Worm (Caenorhabditis elegans): ENCODE results near the gene nhr-210.

nhr-210 gene

DNA sequence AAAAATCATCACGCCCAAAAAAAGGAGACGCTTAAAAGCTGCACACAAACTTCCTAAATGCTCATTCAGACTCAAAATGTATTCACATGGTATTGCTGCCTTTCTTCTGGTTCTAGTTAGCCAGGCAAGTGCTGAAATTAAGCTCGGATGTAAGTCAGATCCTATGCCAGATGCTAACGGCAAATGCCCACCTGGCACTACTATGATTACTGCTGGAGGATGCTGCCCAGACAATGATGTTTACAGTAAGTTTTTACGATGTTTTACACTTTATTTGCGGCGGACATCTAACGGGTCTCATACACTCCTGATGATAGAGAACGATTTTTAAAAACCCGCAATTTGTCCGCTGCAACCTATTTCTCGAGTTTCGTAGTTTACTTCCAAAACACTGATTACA is 17.2 kb upstream of the nhr-210 start, which contains the start of gene C14C6.5:
Gene C14C6.5 (plus strand): TSS at position 58 of the 400 bp plus-strand sequence.
- TF ChIP-seq nhr-11 (tag; optimal IDR thresholded peaks at IDR 0.05) (no peak), sea-2 (GFP tag; optimal IDR thresholded peaks at IDR 0.05) (no peak), nhr-67 (tag; optimal IDR thresholded peaks at IDR 0.05) (no peak), tbx-2 (tag; optimal IDR thresholded peaks at IDR 0.05) (no peak)

DNA sequence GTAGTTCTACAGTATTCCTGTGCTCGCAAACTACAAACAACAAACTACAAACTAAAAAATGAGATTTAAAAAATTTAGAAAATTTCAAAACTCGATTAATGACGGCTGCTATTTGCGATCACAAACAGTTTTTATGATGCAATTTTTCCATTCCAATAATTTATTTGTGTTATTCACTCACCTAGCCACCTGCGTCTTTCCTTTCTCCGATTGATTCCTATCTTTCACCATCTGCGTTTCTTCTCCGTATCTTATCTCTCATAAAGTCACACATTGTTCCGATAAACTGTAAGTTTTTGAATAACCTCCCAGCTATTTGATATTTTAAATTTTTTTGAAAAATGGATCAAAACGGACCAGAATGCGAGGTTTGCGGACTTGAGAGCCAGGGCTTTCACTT is 14.8 kb upstream of the nhr-210 start, which contains the start of gene nhr-132:
Gene nhr-132 (plus strand): TSS at position 271 of the 400 bp plus-strand sequence.
- TF ChIP-seq fkh-2 (tag; optimal IDR thresholded peaks at IDR 0.05) (no peak), elt-2 (tag; optimal IDR thresholded peaks at IDR 0.05) (peak; percentile 60), nhr-23 (tag; optimal IDR thresholded peaks at IDR 0.05) (peak; percentile 27), eor-1 (tag; optimal IDR thresholded peaks at IDR 0.05) (no peak), unc-62 (GFP tag; optimal IDR thresholded peaks at IDR 0.05) (no peak), pqm-1 (tag; optimal IDR thresholded peaks at IDR 0.05) (peak; percentile 73), hmg-11 (tag; optimal IDR thresholded peaks at IDR 0.05) (peak; percentile 18), egl-5 (tag; optimal IDR thresholded peaks at IDR 0.05) (peak; percentile 14), skn-1 (tag; optimal IDR thresholded peaks at IDR 0.05) (no peak), elt-1 (tag; optimal IDR thresholded peaks at IDR 0.05) (no peak), daf-12 (tag; optimal IDR thresholded peaks at IDR 0.05) (no peak), fos-1 (tag; optimal IDR thresholded peaks at IDR 0.05) (no peak), nhr-25 (tag; optimal IDR thresholded peaks at IDR 0.05) (peak; percentile 28), ceh-28 (tag; optimal IDR thresholded peaks at IDR 0.05) (peak; percentile 53), elt-3 (tag; optimal IDR thresholded peaks at IDR 0.05) (peak in 1 of 3 experiments; percentile 58)

DNA sequence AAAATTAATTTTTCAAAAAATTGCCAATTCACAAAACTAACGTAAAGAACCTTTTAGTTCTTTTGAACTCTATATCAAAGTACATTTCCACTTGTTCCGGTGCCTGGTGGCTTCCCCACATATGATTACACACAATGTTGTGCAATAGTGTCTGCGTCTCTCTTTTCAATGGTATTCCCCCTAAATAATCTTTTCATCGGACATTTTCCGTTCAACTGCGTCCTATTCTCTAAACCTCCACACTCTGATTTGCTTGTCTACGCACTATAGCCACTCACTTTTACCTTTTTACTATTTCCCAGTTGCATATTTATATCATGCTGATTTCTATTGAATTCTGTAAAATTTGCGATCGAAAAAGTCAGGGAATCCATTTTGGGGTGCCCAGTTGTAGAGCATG is 12.7 kb upstream of the nhr-210 start, which contains the start of gene nhr-58:
Gene nhr-58 (plus strand): TSS at position 214 of the 400 bp plus-strand sequence.
- TF ChIP-seq mdl-1 (tag; optimal IDR thresholded peaks at IDR 0.05) (peak; percentile 49), lin-15B (tag; optimal IDR thresholded peaks at IDR 0.05) (no peak), jun-1 (tag; optimal IDR thresholded peaks at IDR 0.05) (peak; percentile 85), nhr-25 (tag; optimal IDR thresholded peaks at IDR 0.05) (peak; percentile 56), ztf-11 (tag; optimal IDR thresholded peaks at IDR 0.05) (no peak), nhr-237 (tag; optimal IDR thresholded peaks at IDR 0.05) (no peak), elt-1 (tag; optimal IDR thresholded peaks at IDR 0.05) (peak; percentile 43), fkh-2 (tag; optimal IDR thresholded peaks at IDR 0.05) (no peak), snpc-4 (tag; optimal IDR thresholded peaks at IDR 0.05) (no peak), elt-2 (tag; optimal IDR thresholded peaks at IDR 0.05) (peak; percentile 86), pha-4 (tag; optimal IDR thresholded peaks at IDR 0.05) (peak; percentile 90), nhr-67 (tag; optimal IDR thresholded peaks at IDR 0.05) (no peak), pqm-1 (tag; optimal IDR thresholded peaks at IDR 0.05) (peak; percentile 97), elt-3 (tag; optimal IDR thresholded peaks at IDR 0.05) (peak in 1 of 3 experiments; percentile 15), nfya-1 (tag; optimal IDR thresholded peaks at IDR 0.05; ENCODE audit: insufficient read depth) (peak; percentile 66), lin-39 (tag; optimal IDR thresholded peaks at IDR 0.05) (peak; percentile 29), nhr-23 (tag; optimal IDR thresholded peaks at IDR 0.05) (peak; percentile 68), nhr-43 (tag; optimal IDR thresholded peaks at IDR 0.05; ENCODE audit: poor library complexity, severe bottlenecking) (peak; percentile 40), egl-27 (tag; optimal IDR thresholded peaks at IDR 0.05) (peak; percentile 78)

DNA sequence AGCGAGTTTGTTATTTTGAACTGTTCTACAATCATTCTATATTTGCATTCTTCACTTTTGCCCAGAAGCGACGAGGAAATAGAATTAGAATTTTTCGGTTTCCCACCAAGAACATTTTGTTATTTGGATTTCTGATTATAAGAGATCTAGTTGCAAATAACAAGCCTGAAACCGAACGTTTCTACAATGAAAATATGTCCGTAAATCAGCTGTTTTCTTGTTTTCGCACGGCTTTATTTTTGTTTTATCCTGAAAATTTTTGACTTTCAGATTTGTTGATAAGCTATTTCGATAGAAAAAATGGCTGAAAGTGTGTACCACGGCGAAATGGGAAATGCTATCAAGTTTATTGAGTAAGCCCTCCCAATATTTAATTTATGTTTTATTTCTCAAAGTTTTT is 8.3 kb upstream of the nhr-210 start, which contains the start of gene srw-108:
Gene srw-108 (plus strand): TSS at position 301 of the 400 bp plus-strand sequence.
- TF ChIP-seq sea-2 (GFP tag; optimal IDR thresholded peaks at IDR 0.05), result no peak
- TF ChIP-seq snpc-4 (tag; optimal IDR thresholded peaks at IDR 0.05), result no peak
- no peak for TF ChIP-seq nfya-1 (tag; optimal IDR thresholded peaks at IDR 0.05; ENCODE audit: insufficient read depth)
- no peak for TF ChIP-seq lin-15B (tag; optimal IDR thresholded peaks at IDR 0.05)
- TF ChIP-seq pqm-1 (tag; optimal IDR thresholded peaks at IDR 0.05), result no peak
- no peak for TF ChIP-seq tbx-2 (tag; optimal IDR thresholded peaks at IDR 0.05)
- no peak for TF ChIP-seq egl-5 (tag; optimal IDR thresholded peaks at IDR 0.05)
- TF ChIP-seq ama-1 (optimal IDR thresholded peaks at IDR 0.05), result no peak
- TF ChIP-seq lsy-12 (tag; optimal IDR thresholded peaks at IDR 0.05), result no peak
- no peak for TF ChIP-seq nhr-237 (tag; optimal IDR thresholded peaks at IDR 0.05)
- TF ChIP-seq pha-4 (tag; optimal IDR thresholded peaks at IDR 0.05), result no peak
- no peak for TF ChIP-seq eor-1 (tag; optimal IDR thresholded peaks at IDR 0.05)
- TF ChIP-seq daf-12 (tag; optimal IDR thresholded peaks at IDR 0.05), result no peak

DNA sequence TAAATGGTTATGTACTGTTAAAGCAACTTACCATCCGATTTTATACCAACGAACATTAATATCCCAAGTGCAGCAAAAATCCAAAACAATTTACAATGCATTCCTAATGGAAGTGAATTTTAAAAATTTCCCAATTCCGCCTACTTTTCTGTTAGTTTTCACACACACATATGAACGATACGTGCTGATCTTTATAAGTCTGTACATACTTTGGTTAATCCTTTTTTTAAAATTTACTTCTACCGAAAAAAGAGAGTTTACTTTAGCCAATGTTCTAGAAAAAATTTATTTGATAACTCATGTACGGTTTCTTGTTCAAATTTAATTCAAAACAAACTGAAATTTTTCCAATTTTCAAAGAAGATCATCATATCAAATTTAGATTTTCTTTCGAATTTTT is 5.7 kb upstream of the nhr-210 start, which contains the start of gene R11G11.16:
Gene R11G11.16 (minus strand): TSS at position 101 of the 400 bp plus-strand sequence.
- TF ChIP-seq aly-2 (tag; optimal IDR thresholded peaks at IDR 0.05) (no peak), daf-12 (tag; optimal IDR thresholded peaks at IDR 0.05) (no peak), nhr-28 (tag; optimal IDR thresholded peaks at IDR 0.05) (no peak), nhr-11 (tag; optimal IDR thresholded peaks at IDR 0.05) (no peak), zag-1 (tag; optimal IDR thresholded peaks at IDR 0.05) (no peak), skn-1 (tag; optimal IDR thresholded peaks at IDR 0.05) (no peak), egl-5 (tag; optimal IDR thresholded peaks at IDR 0.05) (no peak), ZK546.5 (tag; optimal IDR thresholded peaks at IDR 0.05) (no peak), nfya-1 (tag; optimal IDR thresholded peaks at IDR 0.05; ENCODE audit: insufficient read depth) (no peak), hmg-11 (tag; optimal IDR thresholded peaks at IDR 0.05) (no peak)

Measured in whole organism, L3 larva.